Worm (Caenorhabditis elegans): ENCODE results near the gene F41B4.3.

ce11 chrX:6884439-6884838, 48.5 kb upstream of the F41B4.3 start:
- TF ChIP-seq fkh-3 (tag; optimal IDR thresholded peaks at IDR 0.05) (no peak), lin-54 (GFP tag; optimal IDR thresholded peaks at IDR 0.05) (no peak), ama-1 (optimal IDR thresholded peaks at IDR 0.05) (no peak), ama-1 (GFP tag; optimal IDR thresholded peaks at IDR 0.05) (no peak), ets-4 (GFP tag; optimal IDR thresholded peaks at IDR 0.05) (no peak), ccch-3 (GFP tag; optimal IDR thresholded peaks at IDR 0.05) (no peak), Y95B8A.8 (GFP tag; IDR thresholded peaks at IDR 0.05) (no peak), hlh-12 (tag; optimal IDR thresholded peaks at IDR 0.05) (no peak), sea-2 (GFP tag; IDR thresholded peaks at IDR 0.05) (no peak), tlf-1 (GFP tag; optimal IDR thresholded peaks at IDR 0.05) (no peak)

All from whole organism, young adult.